Fruit fly (Drosophila melanogaster) whole organism: ENCODE measurements around the gene Mst89B.

Experiments
- CG8478 ChIP-seq: fragments of >200 bp; optimal IDR thresholded peaks from 2 replicates; lab custom pipeline; 2018; ENCODE audit warnings: inconsistent platforms
- Dll ChIP-seq: fragments of >200 bp; optimal IDR thresholded peaks from 2 replicates; lab custom pipeline; 2017
- EcR ChIP-seq, 2 experiments: fragments of >200 bp; optimal IDR thresholded peaks; 2 replicates each; lab custom pipeline; 2017; ENCODE audit warnings: missing biosample characterization in 2 of 2, missing genetic modification characterization in 2 of 2, missing genetic modification reagents in 2 of 2
- pan ChIP-seq: fragments of >200 bp; optimal IDR thresholded peaks from 2 replicates; lab custom pipeline; 2017
- psq ChIP-seq: fragments of >200 bp; optimal IDR thresholded peaks from 2 replicates; lab custom pipeline; 2017
- usp ChIP-seq: fragments of >200 bp; optimal IDR thresholded peaks from 2 replicates; lab custom pipeline; 2017; ENCODE audit warnings: missing biosample characterization, missing genetic modification characterization, mixed read lengths

dm6 chr3R:16279382-16279932 is 12.6 kb downstream of the Mst89B start:
- TF ChIP-seq usp (GFP tag; lab: Kevin White, UChicago) (no peak), EcR (GFP tag; optimal IDR thresholded peaks at IDR 0.05; lab: Kevin White, UChicago) (no peak), pan (lab: Kevin White, UChicago) (no peak), CG8478 (lab: Kevin White, UChicago) (no peak), psq (lab: Kevin White, UChicago) (no peak), Dll (lab: Kevin White, UChicago) (no peak)
